Worm (Caenorhabditis elegans): ENCODE measurements around the gene ham-3.

Gene ham-3

DNA sequence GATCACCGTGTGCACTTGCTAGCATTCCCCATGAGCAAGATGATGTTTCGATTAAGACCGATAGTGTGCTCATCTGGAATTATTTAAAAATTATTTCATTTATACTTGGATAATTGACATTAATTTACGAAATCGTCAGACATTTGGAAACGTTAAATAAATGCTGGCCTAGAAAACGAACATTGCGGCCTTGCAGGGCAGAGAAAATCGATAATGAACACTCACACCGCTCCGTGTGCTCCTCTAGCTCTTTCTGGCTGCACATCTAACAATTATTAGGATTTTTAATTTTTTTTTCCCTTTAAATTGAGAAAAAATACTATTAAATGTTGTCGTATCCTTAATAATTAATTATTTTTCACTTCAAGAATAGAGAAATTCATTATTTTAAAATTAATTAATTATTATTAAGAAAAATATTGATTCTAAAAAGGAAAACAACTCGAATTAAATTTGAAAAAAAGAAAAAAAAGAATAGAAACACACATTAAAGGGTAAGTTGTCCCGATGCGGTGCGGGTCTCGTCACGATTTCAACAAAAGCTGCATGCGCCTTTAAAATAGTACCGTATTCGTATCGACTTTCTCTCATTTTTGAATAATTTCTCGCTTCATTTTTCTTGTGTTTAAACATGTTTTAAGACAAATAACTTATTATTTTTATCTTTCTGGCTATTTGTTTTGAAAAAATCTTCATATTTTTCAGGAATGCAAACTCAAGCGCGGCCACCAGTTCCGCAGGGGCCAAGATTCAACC, at the start of gene ham-3, which contains the start of gene gtf-2H3:
TSS of gene ham-3 (plus strand) at position 706 of the 756 bp plus-strand sequence.
TSS of gene gtf-2H3 (minus strand) at position 73 of the 756 bp plus-strand sequence.
- TF ChIP-seq M03D4.4 (tag; optimal IDR thresholded peaks at IDR 0.05) (no peak), unc-62 (GFP tag; optimal IDR thresholded peaks at IDR 0.05) (no peak), ces-1 (GFP tag; optimal IDR thresholded peaks at IDR 0.05) (peak; percentile 47), unc-120 (tag; optimal IDR thresholded peaks at IDR 0.05; ENCODE audit: poor library complexity, severe bottlenecking) (no peak), nhr-237 (tag; optimal IDR thresholded peaks at IDR 0.05) (no peak), elt-3 (tag; optimal IDR thresholded peaks at IDR 0.05) (no peak), nhr-2 (tag; optimal IDR thresholded peaks at IDR 0.05) (no peak)

DNA sequence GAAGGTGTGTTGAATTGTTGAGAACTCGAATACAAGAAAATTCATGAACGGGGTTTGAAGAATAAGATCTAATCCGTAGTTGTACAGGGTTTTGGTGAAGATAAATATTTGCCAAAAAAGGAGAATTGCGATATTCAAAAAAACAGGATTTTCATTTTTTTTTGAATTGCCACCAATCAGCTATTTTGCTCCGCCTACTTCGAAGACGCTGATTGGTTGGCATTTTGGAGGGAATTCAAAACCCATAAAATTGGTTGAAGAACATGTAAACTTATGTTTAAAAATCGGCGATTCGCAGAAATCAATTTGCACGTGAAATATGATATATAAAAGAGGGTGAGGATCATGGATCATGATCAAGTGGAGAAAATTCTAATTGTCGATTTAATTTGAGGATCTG, 44.5 kb upstream of the ham-3 start:
- TF ChIP-seq tbx-8 (GFP tag; optimal IDR thresholded peaks at IDR 0.05), result no peak
- no peak for TF ChIP-seq elt-1 (tag; optimal IDR thresholded peaks at IDR 0.05; ENCODE audit: borderline replicate concordance, insufficient read depth)
- TF ChIP-seq ceh-83 (GFP tag; optimal IDR thresholded peaks at IDR 0.05), result no peak
- no peak for TF ChIP-seq ces-1 (GFP tag; optimal IDR thresholded peaks at IDR 0.05)
- no peak for TF ChIP-seq unc-120 (tag; optimal IDR thresholded peaks at IDR 0.05; ENCODE audit: poor library complexity, severe bottlenecking)
- no peak for TF ChIP-seq mab-5 (tag; optimal IDR thresholded peaks at IDR 0.05)
- TF ChIP-seq mls-2 (tag; optimal IDR thresholded peaks at IDR 0.05), result no peak
- TF ChIP-seq blmp-1 (tag; optimal IDR thresholded peaks at IDR 0.05), result no peak

DNA sequence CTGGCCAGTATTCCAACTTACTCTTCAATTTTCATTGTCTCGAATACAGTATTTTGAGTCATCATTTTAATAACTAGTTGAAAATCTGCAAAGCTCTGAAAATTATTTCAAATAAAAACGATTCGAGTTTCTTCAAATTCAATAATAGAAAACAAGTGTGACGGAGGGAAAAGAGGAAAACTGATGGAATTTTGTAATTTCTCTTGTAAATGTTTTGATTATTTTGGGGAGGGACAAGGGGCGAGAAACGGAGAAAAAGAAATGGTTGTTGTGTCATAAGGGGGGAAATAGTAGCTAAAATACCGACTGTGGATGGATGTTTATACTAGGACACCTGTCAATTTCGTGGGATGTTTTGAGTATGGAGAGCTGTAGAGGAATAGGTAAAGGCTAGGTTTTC, 42.4 kb upstream of the ham-3 start, which contains the start of gene T16G12.9:
TSS of gene T16G12.9 (minus strand) at position 101 of the 400 bp plus-strand sequence.
- no peak for TF ChIP-seq unc-120 (tag; optimal IDR thresholded peaks at IDR 0.05; ENCODE audit: poor library complexity, severe bottlenecking)
- TF ChIP-seq ham-2 (GFP tag; optimal IDR thresholded peaks at IDR 0.05), result no peak
- no peak for TF ChIP-seq flh-1 (GFP tag; optimal IDR thresholded peaks at IDR 0.05)
- no peak for TF ChIP-seq mep-1 (tag; optimal IDR thresholded peaks at IDR 0.05)
- no peak for TF ChIP-seq ceh-39 (tag; optimal IDR thresholded peaks at IDR 0.05)
- TF ChIP-seq ceh-83 (GFP tag; optimal IDR thresholded peaks at IDR 0.05), result no peak
- TF ChIP-seq M03D4.4 (tag; optimal IDR thresholded peaks at IDR 0.05), result no peak
- TF ChIP-seq sptf-1 (tag; optimal IDR thresholded peaks at IDR 0.05), result no peak
- TF ChIP-seq elt-3 (tag; optimal IDR thresholded peaks at IDR 0.05), result no peak
- no peak for TF ChIP-seq pha-4 (tag; optimal IDR thresholded peaks at IDR 0.05)
- no peak for TF ChIP-seq nhr-76 (tag; optimal IDR thresholded peaks at IDR 0.05)
- TF ChIP-seq nhr-12 (tag; optimal IDR thresholded peaks at IDR 0.05), result no peak
- TF ChIP-seq mab-5 (tag; optimal IDR thresholded peaks at IDR 0.05), result no peak
- TF ChIP-seq snpc-4 (tag; optimal IDR thresholded peaks at IDR 0.05), result no peak
- TF ChIP-seq nhr-237 (tag; optimal IDR thresholded peaks at IDR 0.05), result no peak
- no peak for TF ChIP-seq ceh-43 (GFP tag; optimal IDR thresholded peaks at IDR 0.05)
- no peak for TF ChIP-seq tbx-8 (GFP tag; optimal IDR thresholded peaks at IDR 0.05)
- TF ChIP-seq lin-13 (tag; optimal IDR thresholded peaks at IDR 0.05), result no peak
- TF ChIP-seq blmp-1 (tag; optimal IDR thresholded peaks at IDR 0.05), result no peak
- TF ChIP-seq unc-39 (tag; optimal IDR thresholded peaks at IDR 0.05), result no peak

DNA sequence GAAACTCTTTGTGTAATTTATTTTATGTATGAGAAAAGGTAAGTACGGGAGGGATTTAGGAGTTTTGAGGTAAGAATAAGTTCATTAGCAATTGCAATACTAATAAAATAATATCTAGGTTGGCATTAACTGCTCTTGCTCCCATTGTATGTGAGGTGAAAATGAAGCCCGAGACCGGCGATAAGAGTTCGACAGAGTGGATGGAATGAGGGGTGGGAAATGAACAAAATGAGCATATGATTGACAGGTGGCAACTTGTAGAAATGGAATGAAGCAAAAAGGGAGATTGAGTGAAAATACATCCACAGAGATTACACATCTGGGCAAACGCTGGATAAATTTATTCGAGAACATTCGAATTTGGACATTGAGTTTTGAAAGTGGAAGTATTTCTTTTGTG, 41.8 kb upstream of the ham-3 start:
- no peak for TF ChIP-seq sem-2 (GFP tag; optimal IDR thresholded peaks at IDR 0.05)
- no peak for TF ChIP-seq nhr-76 (tag; optimal IDR thresholded peaks at IDR 0.05)
- no peak for TF ChIP-seq M03D4.4 (tag; optimal IDR thresholded peaks at IDR 0.05)
- TF ChIP-seq drap-1 (GFP tag; optimal IDR thresholded peaks at IDR 0.05), result no peak
- TF ChIP-seq nhr-237 (tag; optimal IDR thresholded peaks at IDR 0.05), result no peak
- TF ChIP-seq blmp-1 (tag; optimal IDR thresholded peaks at IDR 0.05), result no peak
- no peak for TF ChIP-seq bed-3 (GFP tag; optimal IDR thresholded peaks at IDR 0.05)
- TF ChIP-seq elt-1 (tag; optimal IDR thresholded peaks at IDR 0.05; ENCODE audit: borderline replicate concordance, insufficient read depth), result no peak
- TF ChIP-seq nhr-12 (tag; optimal IDR thresholded peaks at IDR 0.05), result no peak
- TF ChIP-seq snpc-4 (tag; optimal IDR thresholded peaks at IDR 0.05), result no peak
- TF ChIP-seq mls-2 (tag; optimal IDR thresholded peaks at IDR 0.05), result no peak

DNA sequence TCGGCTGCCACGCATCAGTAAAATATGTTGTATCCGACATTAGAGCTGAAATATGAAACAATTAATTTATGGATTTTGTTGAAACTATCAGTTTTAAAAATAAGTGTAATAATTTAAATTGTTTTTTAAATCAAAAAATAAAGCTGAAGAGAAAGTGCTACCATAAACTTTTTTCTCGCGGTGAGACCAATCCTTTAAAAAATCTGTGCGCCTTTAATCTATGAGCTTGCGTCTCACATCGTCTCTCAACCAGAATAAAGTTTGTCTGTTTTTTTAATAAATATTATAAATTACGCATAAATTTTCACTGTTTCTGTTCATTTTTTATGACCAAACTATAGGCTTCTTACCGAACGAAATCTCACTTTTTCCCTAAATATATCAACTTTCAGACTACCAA, 37.3 kb upstream of the ham-3 start, which contains the start of gene T16H12.3:
TSS of gene T16H12.3 (minus strand) at position 51 of the 400 bp plus-strand sequence.
- TF ChIP-seq bed-3 (GFP tag; optimal IDR thresholded peaks at IDR 0.05), result no peak
- no peak for TF ChIP-seq blmp-1 (tag; optimal IDR thresholded peaks at IDR 0.05)
- no peak for TF ChIP-seq lsy-2 (tag; optimal IDR thresholded peaks at IDR 0.05)
